Fruit fly (Drosophila melanogaster) whole organism, larva: Measurements from ENCODE around the gene CG11585.

Source experiments
- noc ChIP-seq: fragments of 200-800 bp; sonication (Bioruptor generic); optimal IDR thresholded peaks from 3 replicates; lab custom pipeline; 2019; ENCODE audit warnings: missing biosample characterization, mild to moderate bottlenecking, missing genetic modification characterization, moderate library complexity

CG11585 gene

dm6 chrX:14201178-14201577, 11.9 kb downstream of the CG11585 start, which contains the start of gene Prp16:
Gene Prp16 (plus strand): TSS chrX:14201362.
- TF ChIP-seq noc (tag; lab: Kevin White, UChicago) = no peak

- no peak for TF ChIP-seq noc (tag; lab: Kevin White, UChicago)
These were observed 19.3 kb downstream of the CG11585 start for dm6 chrX:14208426-14209208.

dm6 chrX:14209209-14209781, 20.0 kb downstream of the CG11585 start:
- peak; percentile 7 for TF ChIP-seq noc (tag; lab: Kevin White, UChicago)

- TF ChIP-seq noc (tag; lab: Kevin White, UChicago) = no peak
These were observed 22.1 kb downstream of the CG11585 start for dm6 chrX:14211250-14211944.

dm6 chrX:14212147-14212792, 23.0 kb downstream of the CG11585 start:
- no peak for TF ChIP-seq noc (tag; lab: Kevin White, UChicago)

- no peak for TF ChIP-seq noc (tag; lab: Kevin White, UChicago)
These were observed 24.3 kb downstream of the CG11585 start for dm6 chrX:14213509-14214154.

dm6 chrX:14214505-14215449, 25.5 kb downstream of the CG11585 start:
- TF ChIP-seq noc (tag; lab: Kevin White, UChicago) = peak; percentile 65

- peak; percentile 15 for TF ChIP-seq noc (tag; lab: Kevin White, UChicago)
These were observed 26.5 kb downstream of the CG11585 start for dm6 chrX:14215834-14216233.

dm6 chrX:14216844-14217243, 27.5 kb downstream of the CG11585 start:
- no peak for TF ChIP-seq noc (tag; lab: Kevin White, UChicago)

dm6 chrX:14218045-14218483, 28.7 kb downstream of the CG11585 start:
- TF ChIP-seq noc (tag; lab: Kevin White, UChicago) = peak; percentile 86

dm6 chrX:14221182-14221581, 31.9 kb downstream of the CG11585 start:
- no peak for TF ChIP-seq noc (tag; lab: Kevin White, UChicago)

dm6 chrX:14221995-14222394, 32.7 kb downstream of the CG11585 start:
- no peak for TF ChIP-seq noc (tag; lab: Kevin White, UChicago)

dm6 chrX:14225665-14226064, 36.3 kb downstream of the CG11585 start, which contains the start of gene CG11674:
Gene CG11674 (minus strand): TSS chrX:14225879.
- TF ChIP-seq noc (tag; lab: Kevin White, UChicago) = no peak

dm6 chrX:14226093-14226492, 36.8 kb downstream of the CG11585 start, which contains the start of gene mRpL38:
Gene mRpL38 (plus strand): TSS chrX:14226289.
- TF ChIP-seq noc (tag; lab: Kevin White, UChicago) = no peak
